Fruit fly (Drosophila melanogaster) whole organism, pupa: Measurements from ENCODE around the gene CG14445.

Source experiments
- CG10348 ChIP-seq: fragments of 200-800 bp; sonication (Bioruptor generic); IDR thresholded peaks from 2 replicates; pipeline ENCODE4 v1.3.6; 2022; ENCODE audit warnings: missing biosample characterization, missing genetic modification characterization
- CG12605 ChIP-seq: fragments of 200-800 bp; sonication (Bioruptor generic); IDR thresholded peaks from 2 replicates; pipeline ENCODE4 v1.3.6; 2022; ENCODE audit warnings: missing biosample characterization, missing genetic modification characterization
- CG13204 ChIP-seq: fragments of 200-800 bp; sonication (Bioruptor generic); optimal IDR thresholded peaks from 2 replicates; lab custom pipeline; 2018; ENCODE audit warnings: missing biosample characterization, mild to moderate bottlenecking, missing genetic modification characterization, moderate library complexity
- CG14655 ChIP-seq: fragments of 200-800 bp; sonication (Bioruptor generic); optimal IDR thresholded peaks from 3 replicates; lab custom pipeline; 2017; ENCODE audit warnings: mild to moderate bottlenecking, missing biosample characterization, missing genetic modification reagents, missing genetic modification characterization
- CG15710 ChIP-seq: fragments of 200-800 bp; sonication (Bioruptor generic); optimal IDR thresholded peaks from 2 replicates; lab custom pipeline; 2018; ENCODE audit warnings: missing biosample characterization, mild to moderate bottlenecking, missing genetic modification characterization, moderate library complexity
- CG17806 ChIP-seq: fragments of 200-800 bp; sonication (Bioruptor generic); optimal IDR thresholded peaks from 2 replicates; lab custom pipeline; 2018; ENCODE audit warnings: missing biosample characterization, mild to moderate bottlenecking, missing genetic modification characterization, moderate library complexity
- CG32121 ChIP-seq: fragments of 200-800 bp; sonication (Bioruptor generic); IDR thresholded peaks from 2 replicates; pipeline ENCODE4 v1.3.6; 2022; ENCODE audit warnings: missing biosample characterization, missing genetic modification characterization
- CG34367 ChIP-seq: fragments of 200-800 bp; sonication (Bioruptor generic); optimal IDR thresholded peaks from 2 replicates; lab custom pipeline; 2018; ENCODE audit warnings: missing biosample characterization, mild to moderate bottlenecking, missing genetic modification characterization
- CG4496 ChIP-seq: fragments of 200-800 bp; sonication (Bioruptor generic); IDR thresholded peaks from 3 replicates; pipeline ENCODE4 v1.3.6; 2022; ENCODE audit warnings: missing biosample characterization, missing genetic modification characterization
- CG8159 ChIP-seq: fragments of 200-800 bp; sonication (Bioruptor generic); optimal IDR thresholded peaks from 3 replicates; lab custom pipeline; 2018; ENCODE audit warnings: missing biosample characterization, mild to moderate bottlenecking, missing genetic modification characterization, moderate library complexity
- CG8301 ChIP-seq: fragments of 200-800 bp; sonication (Bioruptor generic); optimal IDR thresholded peaks from 2 replicates; lab custom pipeline; 2018; ENCODE audit warnings: missing biosample characterization, mild to moderate bottlenecking, missing genetic modification characterization
- CG9948 ChIP-seq: fragments of 200-800 bp; sonication (Bioruptor generic); optimal IDR thresholded peaks from 2 replicates; lab custom pipeline; 2018; ENCODE audit warnings: missing biosample characterization, mild to moderate bottlenecking, missing genetic modification characterization, moderate library complexity
- D1 ChIP-seq: fragments of 200-800 bp; sonication (Bioruptor generic); optimal IDR thresholded peaks from 2 replicates; lab custom pipeline; 2018; ENCODE audit warnings: missing biosample characterization, mild to moderate bottlenecking, missing genetic modification characterization, moderate library complexity
- EcR ChIP-seq: fragments of 200-800 bp; sonication (Bioruptor generic); optimal IDR thresholded peaks from 3 replicates; lab custom pipeline; 2019; ENCODE audit warnings: missing biosample characterization, missing genetic modification characterization, mild to moderate bottlenecking, moderate library complexity, missing genetic modification reagents
- Ets98B ChIP-seq: fragments of 200-800 bp; sonication (Bioruptor generic); IDR thresholded peaks from 2 replicates; pipeline ENCODE4 v1.3.6; 2022; ENCODE audit warnings: missing biosample characterization, missing genetic modification characterization
- Pif1A ChIP-seq: fragments of 200-800 bp; sonication (Bioruptor generic); optimal IDR thresholded peaks from 3 replicates; lab custom pipeline; 2016; ENCODE audit warnings: missing biosample characterization, missing genetic modification characterization
- Pif1B ChIP-seq: fragments of 200-800 bp; sonication (Bioruptor generic); optimal IDR thresholded peaks from 3 replicates; lab custom pipeline; 2016; ENCODE audit warnings: missing biosample characterization, missing genetic modification characterization
- Snoo ChIP-seq: fragments of 200-800 bp; sonication (Bioruptor generic); optimal IDR thresholded peaks from 3 replicates; lab custom pipeline; 2017; ENCODE audit warnings: missing biosample characterization, mild to moderate bottlenecking, missing genetic modification characterization, inconsistent platforms
- fd96Ca ChIP-seq: fragments of 200-800 bp; sonication (Bioruptor generic); IDR thresholded peaks from 3 replicates; pipeline ENCODE4 v1.3.6; 2022; ENCODE audit warnings: missing biosample characterization, missing genetic modification characterization
- gl ChIP-seq: fragments of 200-800 bp; sonication (Bioruptor generic); optimal IDR thresholded peaks from 2 replicates; lab custom pipeline; 2018; ENCODE audit warnings: missing biosample characterization, mild to moderate bottlenecking, missing genetic modification characterization
- rn ChIP-seq: fragments of 200-800 bp; sonication (Bioruptor generic); IDR thresholded peaks from 2 replicates; pipeline ENCODE4 v1.3.6; 2022; ENCODE audit warnings: missing biosample characterization, missing genetic modification characterization

The CG14445 gene

dm6 chrX:6202509-6202979 lies 34.6 kb upstream of the CG14445 start, which contains the start of gene vanin-like:
Gene vanin-like, minus strand, starts transcription at chrX:6202559.
- TF ChIP-seq Ets98B (GFP tag; lab: Robert Waterston, UW) (no peak), CG32121 (GFP tag; lab: Robert Waterston, UW) (no peak), gl (no peak), CG10348 (no peak)

- no peak for TF ChIP-seq CG8301 (tag; lab: Kevin White, UChicago)
- no peak for TF ChIP-seq CG10348
- TF ChIP-seq CG14655 (GFP tag; lab: Kevin White, UChicago): no peak
- TF ChIP-seq rn (GFP tag; lab: Robert Waterston, UW): no peak
- no peak for TF ChIP-seq gl
- TF ChIP-seq D1 (tag; lab: Kevin White, UChicago): no peak
- no peak for TF ChIP-seq Ets98B (GFP tag; lab: Robert Waterston, UW)
- TF ChIP-seq CG13204: no peak
- TF ChIP-seq CG4496 (GFP tag; lab: Robert Waterston, UW): no peak
- TF ChIP-seq fd96Ca (GFP tag; lab: Robert Waterston, UW): no peak
- no peak for TF ChIP-seq CG9948 (tag; lab: Kevin White, UChicago)
- no peak for TF ChIP-seq CG32121 (GFP tag; lab: Robert Waterston, UW)
- TF ChIP-seq CG15710 (tag; lab: Kevin White, UChicago): no peak
- no peak for TF ChIP-seq Pif1A (GFP tag; lab: Kevin White, UChicago)
- TF ChIP-seq Pif1B (GFP tag; lab: Kevin White, UChicago): no peak
- no peak for TF ChIP-seq CG8159 (tag; lab: Kevin White, UChicago)
- no peak for TF ChIP-seq CG12605 (GFP tag; lab: Robert Waterston, UW)
- TF ChIP-seq CG34367 (tag; lab: Kevin White, UChicago): no peak
These were observed 32.0 kb upstream of the CG14445 start for dm6 chrX:6205099-6205498.

- TF ChIP-seq Ets98B (GFP tag; lab: Robert Waterston, UW) (no peak), CG15710 (tag; lab: Kevin White, UChicago) (no peak), CG10348 (no peak), CG9948 (tag; lab: Kevin White, UChicago) (no peak), CG8159 (tag; lab: Kevin White, UChicago) (no peak), EcR (GFP tag; lab: Kevin White, UChicago) (no peak), Pif1B (GFP tag; lab: Kevin White, UChicago) (no peak), CG8301 (tag; lab: Kevin White, UChicago) (no peak), gl (no peak), CG12605 (GFP tag; lab: Robert Waterston, UW) (no peak), CG14655 (GFP tag; lab: Kevin White, UChicago) (no peak), Snoo (tag; lab: Kevin White, UChicago) (no peak), fd96Ca (GFP tag; lab: Robert Waterston, UW) (no peak), CG17806 (tag; lab: Kevin White, UChicago) (no peak), CG4496 (GFP tag; lab: Robert Waterston, UW) (no peak), Pif1A (GFP tag; lab: Kevin White, UChicago) (no peak), CG32121 (GFP tag; lab: Robert Waterston, UW) (no peak), D1 (tag; lab: Kevin White, UChicago) (no peak), CG34367 (tag; lab: Kevin White, UChicago) (no peak), CG13204 (no peak)
These were observed 20.5 kb upstream of the CG14445 start for dm6 chrX:6216650-6217049.

dm6 chrX:6219227-6219626 lies 17.9 kb upstream of the CG14445 start, which contains the start of gene Btnd:
Gene Btnd, minus strand, starts transcription at chrX:6219327.
- TF ChIP-seq Pif1B (GFP tag; lab: Kevin White, UChicago): no peak
- no peak for TF ChIP-seq fd96Ca (GFP tag; lab: Robert Waterston, UW)
- no peak for TF ChIP-seq CG13204
- TF ChIP-seq EcR (GFP tag; lab: Kevin White, UChicago): no peak
- TF ChIP-seq CG8301 (tag; lab: Kevin White, UChicago): no peak
- TF ChIP-seq Ets98B (GFP tag; lab: Robert Waterston, UW): no peak
- TF ChIP-seq CG9948 (tag; lab: Kevin White, UChicago): no peak
- no peak for TF ChIP-seq gl
- no peak for TF ChIP-seq CG14655 (GFP tag; lab: Kevin White, UChicago)
- TF ChIP-seq CG15710 (tag; lab: Kevin White, UChicago): no peak
- TF ChIP-seq CG34367 (tag; lab: Kevin White, UChicago): no peak
- TF ChIP-seq CG17806 (tag; lab: Kevin White, UChicago): no peak
- no peak for TF ChIP-seq CG10348
- TF ChIP-seq CG32121 (GFP tag; lab: Robert Waterston, UW): no peak
- TF ChIP-seq CG12605 (GFP tag; lab: Robert Waterston, UW): no peak
- TF ChIP-seq CG8159 (tag; lab: Kevin White, UChicago): no peak

- 0 out of 3 replicates have a peak, but pooled peaks have one; percentile 30 for TF ChIP-seq CG4496 (GFP tag; lab: Robert Waterston, UW)
- no peak for TF ChIP-seq CG13204
- no peak for TF ChIP-seq CG32121 (GFP tag; lab: Robert Waterston, UW)
- no peak for TF ChIP-seq fd96Ca (GFP tag; lab: Robert Waterston, UW)
- peak; percentile 41 for TF ChIP-seq EcR (GFP tag; lab: Kevin White, UChicago)
- no peak for TF ChIP-seq CG10348
These were observed 17.2 kb upstream of the CG14445 start, which contains the start of gene Efr for dm6 chrX:6219845-6220345. Gene Efr, plus strand, starts transcription at chrX:6219957.
